Worm (Caenorhabditis elegans) whole organism, L4/young adult: ENCODE measurements around the gene amt-3.

Experiments
- W03F9.2 ChIP-seq: fragments of 150-350 bp; optimal IDR thresholded peaks from 2 replicates; lab custom pipeline; 2014; ENCODE audit warnings: missing biosample characterization, missing genetic modification characterization
- him-1 ChIP-seq: sonication (generic microtip); optimal IDR thresholded peaks from 2 replicates; lab custom pipeline; 2016; ENCODE audit warnings: missing genotype, missing genetic modification reagents, missing genetic modification characterization, missing compliant biosample characterization

ce11 chrII:8381197-8381596, 12.2 kb upstream of the amt-3 start, which contains the start of gene F49E12.12:
- no peak for TF ChIP-seq W03F9.2 (tag; lab: Kevin White, UChicago)
- no peak for TF ChIP-seq him-1
